Worm (Caenorhabditis elegans) whole organism, late embryonic: ENCODE measurements around the gene dnj-3.

Source experiments
- ama-1 ChIP-seq: fragments of 150-350 bp; optimal IDR thresholded peaks from 2 replicates; lab custom pipeline; 2014
- ceh-22 ChIP-seq: sonication (generic microtip); optimal IDR thresholded peaks from 2 replicates; lab custom pipeline; 2017; ENCODE audit warnings: missing biosample characterization, missing genetic modification characterization
- elt-4 ChIP-seq: sonication (generic microtip); optimal IDR thresholded peaks from 2 replicates; lab custom pipeline; 2016; ENCODE audit warnings: missing genetic modification characterization, missing compliant biosample characterization
- gmeb-2 ChIP-seq: sonication (generic microtip); optimal IDR thresholded peaks from 2 replicates; lab custom pipeline; 2016; ENCODE audit warnings: missing genetic modification characterization, inconsistent platforms, missing compliant biosample characterization
- lin-11 ChIP-seq: fragments of 200-800 bp; sonication (Bioruptor generic); optimal IDR thresholded peaks from 2 replicates; lab custom pipeline; 2018; ENCODE audit warnings: mild to moderate bottlenecking, missing genetic modification characterization, missing compliant biosample characterization
- madf-2 ChIP-seq: sonication (generic microtip); optimal IDR thresholded peaks from 2 replicates; lab custom pipeline; 2017; ENCODE audit warnings: missing genetic modification characterization, missing compliant biosample characterization
- pat-9 ChIP-seq: fragments of 200-800 bp; sonication (Bioruptor generic); optimal IDR thresholded peaks from 2 replicates; lab custom pipeline; 2018; ENCODE audit warnings: mild to moderate bottlenecking, missing genetic modification characterization, moderate library complexity, missing compliant biosample characterization
- pqm-1 ChIP-seq: sonication (generic microtip); optimal IDR thresholded peaks from 2 replicates; lab custom pipeline; 2016; ENCODE audit warnings: missing genetic modification characterization, missing compliant biosample characterization
- ref-2 ChIP-seq: sonication (generic microtip); optimal IDR thresholded peaks from 2 replicates; lab custom pipeline; 2016; ENCODE audit warnings: missing genetic modification characterization, missing compliant biosample characterization
- sox-4 ChIP-seq: sonication (generic microtip); optimal IDR thresholded peaks from 2 replicates; lab custom pipeline; 2017; ENCODE audit warnings: mild to moderate bottlenecking, missing genetic modification characterization, inconsistent platforms, missing compliant biosample characterization
- syd-9 ChIP-seq: sonication (generic microtip); optimal IDR thresholded peaks from 2 replicates; lab custom pipeline; 2016; ENCODE audit warnings: mild to moderate bottlenecking, missing genetic modification characterization, moderate library complexity, missing compliant biosample characterization

- TF ChIP-seq ref-2: no peak
- TF ChIP-seq ceh-22 (tag; lab: Kevin White, UChicago): no peak
- TF ChIP-seq ama-1: no peak
- TF ChIP-seq gmeb-2 (tag; lab: Kevin White, UChicago): no peak
- TF ChIP-seq pat-9 (tag; lab: Kevin White, UChicago): no peak
- no peak for TF ChIP-seq elt-4 (tag; lab: Kevin White, UChicago)
- TF ChIP-seq syd-9 (tag; lab: Kevin White, UChicago): no peak
- TF ChIP-seq sox-4 (tag; lab: Kevin White, UChicago): no peak
- TF ChIP-seq pqm-1: no peak
- no peak for TF ChIP-seq madf-2 (tag; lab: Kevin White, UChicago)
- no peak for TF ChIP-seq lin-11 (tag; lab: Kevin White, UChicago)
Measured at ce11 chrV:15063987-15064386, 4.5 kb upstream of the dnj-3 start, which contains the start of gene rap-2.
